Worm (Caenorhabditis elegans) whole organism, L4 larva: ENCODE measurements around the gene C26B9.7.

Experiments
- D1046.2 ChIP-seq: fragments of 200-800 bp; sonication (Bioruptor generic); IDR thresholded peaks from 2 replicates; pipeline ENCODE4 v1.3.6; 2022; ENCODE audit warnings: missing genetic modification characterization, missing compliant biosample characterization
- F10B5.3 ChIP-seq: sonication (generic microtip); optimal IDR thresholded peaks from 2 replicates; lab custom pipeline; 2016; ENCODE audit warnings: mild to moderate bottlenecking, missing genetic modification characterization, missing compliant biosample characterization
- Y75B8A.6 ChIP-seq: fragments of 200-800 bp; sonication (Bioruptor generic); IDR thresholded peaks from 2 replicates; pipeline ENCODE4 v1.3.6; 2022; ENCODE audit warnings: missing genetic modification reagents, missing genetic modification characterization, missing compliant biosample characterization
- ZK337.2 ChIP-seq: fragments of 200-800 bp; sonication (Bioruptor generic); IDR thresholded peaks from 2 replicates; pipeline ENCODE4 v1.3.6; 2022; ENCODE audit warnings: missing genetic modification reagents, missing genetic modification characterization, missing compliant biosample characterization
- aha-1 ChIP-seq: fragments of 150-350 bp; peaks from one replicate; lab custom pipeline; 2014; ENCODE audit warnings: missing biosample characterization, missing genetic modification characterization
- dve-1 ChIP-seq: sonication (generic microtip); optimal IDR thresholded peaks from 2 replicates; lab custom pipeline; 2017; ENCODE audit warnings: antibody characterized with exemption, mild to moderate bottlenecking, missing genetic modification characterization, missing compliant biosample characterization; ENCODE audit not compliant: insufficient read depth
- lin-39 ChIP-seq: fragments of 150-350 bp; optimal IDR thresholded peaks from 2 replicates; lab custom pipeline; 2014; ENCODE audit warnings: missing biosample characterization, missing genetic modification reagents, missing genetic modification characterization
- lir-3 ChIP-seq: sonication (generic microtip); optimal IDR thresholded peaks from 2 replicates; lab custom pipeline; 2016; ENCODE audit warnings: mild to moderate bottlenecking, missing genetic modification characterization, missing compliant biosample characterization
- lsy-2 ChIP-seq, 2 experiments: fragments of 150-350 bp in 1 of 2; sonication (generic microtip) in 1 of 2; optimal IDR thresholded peaks; 2 replicates each; lab custom pipeline; 2014 to 2017; ENCODE audit warnings: missing biosample characterization in 2 of 2, missing genetic modification characterization in 2 of 2
- mxl-3 ChIP-seq: fragments of 200-800 bp; sonication (Bioruptor generic); optimal IDR thresholded peaks from 2 replicates; lab custom pipeline; 2018; ENCODE audit warnings: mild to moderate bottlenecking, missing genetic modification characterization, missing compliant biosample characterization
- nhr-102 ChIP-seq: sonication (generic microtip); optimal IDR thresholded peaks from 2 replicates; lab custom pipeline; 2016; ENCODE audit warnings: mild to moderate bottlenecking, missing genetic modification characterization, moderate library complexity, missing compliant biosample characterization
- nhr-11 ChIP-seq: fragments of 150-350 bp; optimal IDR thresholded peaks from 2 replicates; lab custom pipeline; 2014; ENCODE audit warnings: missing biosample characterization, missing genetic modification characterization
- nhr-111 ChIP-seq: fragments of 200-800 bp; sonication (Bioruptor generic); optimal IDR thresholded peaks from 2 replicates; lab custom pipeline; 2018; ENCODE audit warnings: mild to moderate bottlenecking, missing genetic modification characterization, missing compliant biosample characterization
- nhr-237 ChIP-seq: sonication (generic microtip); optimal IDR thresholded peaks from 2 replicates; lab custom pipeline; 2017; ENCODE audit warnings: missing biosample characterization, missing genetic modification characterization
- nhr-28 ChIP-seq: fragments of 150-350 bp; optimal IDR thresholded peaks from 2 replicates; lab custom pipeline; 2014; ENCODE audit warnings: missing biosample characterization, missing genetic modification characterization
- nhr-48 ChIP-seq: sonication (generic microtip); optimal IDR thresholded peaks from 2 replicates; lab custom pipeline; 2016; ENCODE audit warnings: mild to moderate bottlenecking, missing genetic modification characterization, missing compliant biosample characterization
- php-3 ChIP-seq: fragments of 200-800 bp; sonication (Bioruptor generic); IDR thresholded peaks from 2 replicates; pipeline ENCODE4 v1.3.6; 2022; ENCODE audit warnings: missing genetic modification reagents, missing genetic modification characterization, missing compliant biosample characterization
- snpc-1.2 ChIP-seq: fragments of 200-800 bp; sonication (Bioruptor generic); IDR thresholded peaks from 2 replicates; pipeline ENCODE4 v1.3.6; 2022; ENCODE audit warnings: missing genetic modification reagents, missing genetic modification characterization, missing compliant biosample characterization
- unc-39 ChIP-seq: sonication (generic microtip); optimal IDR thresholded peaks from 2 replicates; lab custom pipeline; 2017; ENCODE audit warnings: missing biosample characterization, missing genetic modification characterization
- unc-62 ChIP-seq, 3 experiments: fragments of 150-350 bp in 1 of 3; sonication (generic microtip); optimal IDR thresholded peaks in 2 of 3; peaks in 1 of 3; 1 replicate in 1 of 3; 2 replicates in 2 of 3; lab custom pipeline; 2014 to 2017; ENCODE audit warnings: missing biosample characterization in 3 of 3, missing genetic modification characterization in 3 of 3, missing genetic modification reagents in 3 of 3, missing genotype in 1 of 3
- vab-7 ChIP-seq: fragments of 200-800 bp; sonication (Bioruptor generic); IDR thresholded peaks from 2 replicates; pipeline ENCODE4 v1.3.6; 2022; ENCODE audit warnings: missing genetic modification reagents, missing genetic modification characterization, missing compliant biosample characterization
- ztf-11 ChIP-seq: fragments of 150-350 bp; optimal IDR thresholded peaks from 2 replicates; lab custom pipeline; 2014; ENCODE audit warnings: missing biosample characterization, missing genetic modification characterization

The C26B9.7 gene

DNA sequence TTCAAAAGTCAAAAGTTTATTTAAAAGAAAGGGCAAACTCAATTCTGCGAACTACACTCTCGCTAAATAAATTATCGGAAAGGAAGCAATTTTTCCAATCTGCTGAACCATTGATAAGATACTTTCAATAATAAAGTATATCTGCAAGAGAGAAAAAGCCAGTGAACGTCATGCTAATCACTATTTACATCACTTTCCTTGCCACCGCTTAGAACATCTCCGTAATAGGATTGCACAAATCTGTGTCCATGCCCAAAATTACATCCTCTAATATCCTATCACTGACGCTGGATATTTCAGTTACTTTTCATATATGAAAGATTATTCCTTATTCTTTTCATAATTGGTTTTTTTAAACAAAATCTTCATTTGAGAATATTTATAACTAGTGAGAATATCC is 40.7 kb downstream of the C26B9.7 start:
- TF ChIP-seq ztf-11 (no peak), nhr-28 (no peak), unc-62 (GFP tag; optimal IDR thresholded peaks at IDR 0.05 in 1 of 2; lab: Kevin White, UChicago) (peak in 1 of 2 experiments; percentile 87), unc-62 (tag; optimal IDR thresholded peaks at IDR 0.05; lab: Kevin White, UChicago) (no peak), D1046.2 (GFP tag; lab: Robert Waterston, UW) (no peak), unc-39 (tag; lab: Kevin White, UChicago) (no peak), ZK337.2 (no peak)

DNA sequence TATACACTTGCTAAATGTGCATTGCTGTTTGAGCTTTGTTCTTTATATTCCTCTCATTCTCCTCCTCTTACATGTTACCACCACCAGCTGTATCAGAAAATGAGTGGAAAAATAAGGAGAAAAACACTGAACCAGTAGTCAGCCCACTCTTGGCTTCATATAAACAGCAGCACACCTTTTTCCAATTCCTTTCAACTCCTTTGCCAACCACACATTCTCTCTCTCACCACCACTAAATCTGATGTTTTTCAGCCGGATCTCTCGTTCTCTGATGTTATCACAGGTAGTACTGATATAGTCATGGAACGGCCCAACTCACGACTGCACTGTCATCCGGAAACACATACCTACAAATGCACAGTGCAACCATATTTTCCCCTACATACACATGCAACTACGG is 44.5 kb downstream of the C26B9.7 start, which contains the start of gene kcnl-3:
Gene kcnl-3 (plus strand): TSS at position 301 of the 400 bp plus-strand sequence.
- TF ChIP-seq aha-1 (tag; lab: Kevin White, UChicago) = peak; percentile 15
- no peak for TF ChIP-seq dve-1 (tag; lab: Kevin White, UChicago)
- no peak for TF ChIP-seq unc-62 (GFP tag; optimal IDR thresholded peaks at IDR 0.05 in 1 of 2; lab: Kevin White, UChicago)
- no peak for TF ChIP-seq unc-62 (tag; optimal IDR thresholded peaks at IDR 0.05; lab: Kevin White, UChicago)

DNA sequence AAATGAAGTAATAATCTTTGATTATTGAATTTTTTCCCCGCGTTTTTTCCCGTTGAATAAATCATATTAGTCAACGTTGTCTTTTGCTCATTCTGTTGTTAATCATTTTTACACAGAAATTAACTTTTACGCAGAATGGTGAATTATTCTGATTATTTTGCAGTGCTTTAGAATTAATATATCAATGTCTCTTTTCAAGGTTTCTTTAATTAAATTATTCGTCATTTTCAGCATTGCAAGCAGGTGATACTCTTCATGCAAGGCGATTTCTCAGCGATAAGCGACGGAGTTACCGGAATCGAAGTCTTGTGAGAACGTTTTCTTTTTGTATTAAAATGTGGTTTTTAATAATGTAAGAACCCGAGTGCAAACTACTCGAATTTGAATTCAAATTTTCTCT is 45.5 kb downstream of the C26B9.7 start:
- TF ChIP-seq lsy-2 (tag; optimal IDR thresholded peaks at IDR 0.05; lab: Kevin White, UChicago) = no peak
- no peak for TF ChIP-seq nhr-237 (tag; lab: Kevin White, UChicago)
- TF ChIP-seq mxl-3 (GFP tag; lab: Kevin White, UChicago) = no peak
- TF ChIP-seq vab-7 (GFP tag; lab: Robert Waterston, UW) = no peak
- TF ChIP-seq nhr-111 (GFP tag; lab: Kevin White, UChicago) = no peak
- TF ChIP-seq nhr-48 (tag; lab: Kevin White, UChicago) = no peak
- no peak for TF ChIP-seq snpc-1.2 (GFP tag; lab: Robert Waterston, UW)
- TF ChIP-seq lin-39 = no peak
- no peak for TF ChIP-seq nhr-11
- TF ChIP-seq php-3 = no peak
- TF ChIP-seq lir-3 = no peak
- TF ChIP-seq Y75B8A.6 (GFP tag; lab: Robert Waterston, UW) = no peak
- TF ChIP-seq F10B5.3 (tag; lab: Kevin White, UChicago) = no peak
- no peak for TF ChIP-seq nhr-102 (tag; lab: Kevin White, UChicago)
